Worm (Caenorhabditis elegans): ENCODE measurements around the gene rpb-4.
A peak's percentile ranks its signal among the peaks of the same experiment; 100 is the strongest.

The rpb-4 gene

ce11 chrII:7393922-7394689 is 19.8 kb downstream of the rpb-4 start (continued):
- TF ChIP-seq F23B12.7 (tag; optimal IDR thresholded peaks at IDR 0.05; ENCODE audit: insufficient read depth) (no peak), attf-3 (GFP tag; conservative IDR thresholded peaks at IDR 0.05) (no peak), repo-1 (tag; optimal IDR thresholded peaks at IDR 0.05) (no peak), B0261.1 (tag; optimal IDR thresholded peaks at IDR 0.05) (no peak), pbrm-1 (GFP tag; IDR thresholded peaks at IDR 0.05) (no peak), rpc-1 (optimal IDR thresholded peaks at IDR 0.05) (no peak), rpc-1 (tag; optimal IDR thresholded peaks at IDR 0.05) (no peak), F39B2.1 (GFP tag; IDR thresholded peaks at IDR 0.05) (no peak), pha-4 (tag; optimal IDR thresholded peaks at IDR 0.05) (no peak), Y53F4B.3 (GFP tag; IDR thresholded peaks at IDR 0.05) (no peak), sea-2 (GFP tag; IDR thresholded peaks at IDR 0.05) (no peak), hsf-1 (GFP tag; IDR thresholded peaks at IDR 0.05) (no peak), ceh-40 (GFP tag; IDR thresholded peaks at IDR 0.05) (no peak), athp-1 (tag; optimal IDR thresholded peaks at IDR 0.05) (no peak), ztf-28 (GFP tag; IDR thresholded peaks at IDR 0.05) (no peak), lag-1 (GFP tag; IDR thresholded peaks at IDR 0.05) (no peak), lin-26 (GFP tag; IDR thresholded peaks at IDR 0.05) (0 out of 2 replicates have a peak, but pooled peaks have one; percentile 20), snpc-3.4 (tag; optimal IDR thresholded peaks at IDR 0.05) (peak; percentile 42), ceh-79 (tag; optimal IDR thresholded peaks at IDR 0.05) (no peak), F37B4.10 (GFP tag; IDR thresholded peaks at IDR 0.05) (no peak), ama-1 (optimal IDR thresholded peaks at IDR 0.05) (peak; percentile 21), ama-1 (GFP tag; optimal IDR thresholded peaks at IDR 0.05) (no peak)

ce11 chrII:7394690-7395054 is 20.4 kb downstream of the rpb-4 start, which contains the start of gene bath-44:
TSS of gene bath-44 (plus strand) at chrII:7394955.
- TF ChIP-seq Y79H2A.3 (GFP tag; conservative IDR thresholded peaks at IDR 0.05) (no peak), madf-8 (GFP tag; conservative IDR thresholded peaks at IDR 0.05) (no peak), lin-40 (tag; optimal IDR thresholded peaks at IDR 0.05) (no peak), dpff-1 (tag; optimal IDR thresholded peaks at IDR 0.05) (no peak), F57A8.1 (GFP tag; optimal IDR thresholded peaks at IDR 0.05) (no peak), nhr-179 (tag; optimal IDR thresholded peaks at IDR 0.05) (no peak), Y67H2A.10 (GFP tag; conservative IDR thresholded peaks at IDR 0.05) (no peak), T07F8.4 (tag; optimal IDR thresholded peaks at IDR 0.05) (no peak), mel-28 (tag; optimal IDR thresholded peaks at IDR 0.05; ENCODE audit: borderline replicate concordance) (no peak), ccch-3 (GFP tag; optimal IDR thresholded peaks at IDR 0.05) (no peak), hmg-1.2 (GFP tag; IDR thresholded peaks at IDR 0.05) (no peak), F49E8.2 (tag; optimal IDR thresholded peaks at IDR 0.05; ENCODE audit: insufficient read depth) (no peak), ceh-91 (GFP tag; IDR thresholded peaks at IDR 0.05) (no peak), lin-26 (GFP tag; IDR thresholded peaks at IDR 0.05) (no peak), lir-1 (GFP tag; conservative IDR thresholded peaks at IDR 0.05) (no peak), Y95B8A.8 (GFP tag; IDR thresholded peaks at IDR 0.05) (no peak), pbrm-1 (GFP tag; IDR thresholded peaks at IDR 0.05) (no peak), K11D2.4 (GFP tag; IDR thresholded peaks at IDR 0.05) (no peak), lag-1 (GFP tag; IDR thresholded peaks at IDR 0.05) (no peak)

Data from whole organism, young adult.